Worm (Caenorhabditis elegans) whole organism, L4 larva: ENCODE measurements around the gene srw-33.
A peak's percentile ranks its signal among the peaks of the same experiment; 100 is the strongest.

Experiments
- F10B5.3 ChIP-seq: sonication (generic microtip); optimal IDR thresholded peaks from 2 replicates; lab custom pipeline; 2016; ENCODE audit warnings: mild to moderate bottlenecking, missing genetic modification characterization, missing compliant biosample characterization
- F26F4.8 ChIP-seq: fragments of 200-800 bp; sonication (Bioruptor generic); conservative IDR thresholded peaks from 2 replicates; pipeline ENCODE4 v1.3.6; 2022; ENCODE audit warnings: missing genetic modification characterization, missing compliant biosample characterization
- F37D6.2 ChIP-seq: sonication (generic microtip); optimal IDR thresholded peaks from 2 replicates; lab custom pipeline; 2016; ENCODE audit warnings: mild to moderate bottlenecking, missing genetic modification characterization, missing compliant biosample characterization
- T20F7.1 ChIP-seq: fragments of 200-800 bp; sonication (Bioruptor generic); optimal IDR thresholded peaks from 2 replicates; lab custom pipeline; 2018; ENCODE audit warnings: mild to moderate bottlenecking, missing genetic modification characterization, missing compliant biosample characterization
- T26A8.4 ChIP-seq: fragments of 200-800 bp; sonication (Bioruptor generic); IDR thresholded peaks from 2 replicates; pipeline ENCODE4 v1.3.6; 2022; ENCODE audit warnings: missing genetic modification characterization, missing compliant biosample characterization
- Y75B8A.6 ChIP-seq: fragments of 200-800 bp; sonication (Bioruptor generic); IDR thresholded peaks from 2 replicates; pipeline ENCODE4 v1.3.6; 2022; ENCODE audit warnings: missing genetic modification reagents, missing genetic modification characterization, missing compliant biosample characterization
- aha-1 ChIP-seq: fragments of 150-350 bp; peaks from one replicate; lab custom pipeline; 2014; ENCODE audit warnings: missing biosample characterization, missing genetic modification characterization
- aly-2 ChIP-seq: sonication (generic microtip); optimal IDR thresholded peaks from 2 replicates; lab custom pipeline; 2018; ENCODE audit warnings: missing biosample characterization, missing genetic modification characterization
- arid-1 ChIP-seq: fragments of 200-800 bp; sonication (Bioruptor generic); conservative IDR thresholded peaks from 2 replicates; pipeline ENCODE4 v1.3.6; 2022; ENCODE audit warnings: missing genetic modification reagents, missing genetic modification characterization, missing compliant biosample characterization
- ceh-44 ChIP-seq: fragments of 200-800 bp; sonication (Bioruptor generic); IDR thresholded peaks from 2 replicates; pipeline ENCODE4 v1.3.6; 2022; ENCODE audit warnings: missing genetic modification reagents, missing genetic modification characterization, missing compliant biosample characterization
- ceh-82 ChIP-seq: sonication (generic microtip); optimal IDR thresholded peaks from 2 replicates; lab custom pipeline; 2017; ENCODE audit warnings: missing biosample characterization, missing genetic modification characterization
- cey-2 ChIP-seq: sonication (generic microtip); optimal IDR thresholded peaks from 3 replicates; lab custom pipeline; 2017; ENCODE audit warnings: missing genetic modification characterization, mild to moderate bottlenecking, missing compliant biosample characterization, antibody characterized with exemption, borderline replicate concordance; ENCODE audit not compliant: insufficient read depth
- ctbp-1 ChIP-seq: fragments of 200-800 bp; sonication (Bioruptor generic); IDR thresholded peaks from 2 replicates; pipeline ENCODE4 v1.3.6; 2022; ENCODE audit warnings: missing genetic modification reagents, missing genetic modification characterization, missing compliant biosample characterization
- daf-12 ChIP-seq: fragments of 150-350 bp; optimal IDR thresholded peaks from 2 replicates; lab custom pipeline; 2014; ENCODE audit warnings: missing biosample characterization, missing genetic modification reagents, missing genetic modification characterization
- daf-16 ChIP-seq, 3 experiments: sonication (generic microtip); optimal IDR thresholded peaks; 2 replicates each; lab custom pipeline; 2016 to 2017; ENCODE audit warnings: missing genetic modification characterization in 3 of 3, missing genetic modification reagents in 3 of 3, mild to moderate bottlenecking in 2 of 3, missing compliant biosample characterization in 2 of 3, missing biosample characterization in 1 of 3, moderate library complexity in 1 of 3
- daf-8 ChIP-seq: fragments of 200-800 bp; sonication (Bioruptor generic); IDR thresholded peaks from 2 replicates; pipeline ENCODE4 v1.3.6; 2022; ENCODE audit warnings: missing genetic modification characterization, missing compliant biosample characterization
- dmd-6 ChIP-seq: fragments of 200-800 bp; sonication (Bioruptor generic); IDR thresholded peaks from 2 replicates; pipeline ENCODE4 v1.3.6; 2022; ENCODE audit warnings: missing genetic modification reagents, missing genetic modification characterization, missing compliant biosample characterization
- dmd-8 ChIP-seq: fragments of 200-800 bp; sonication (Bioruptor generic); IDR thresholded peaks from 2 replicates; pipeline ENCODE4 v1.3.6; 2022; ENCODE audit warnings: missing genetic modification characterization, missing compliant biosample characterization
- duxl-1 ChIP-seq: sonication (generic microtip); optimal IDR thresholded peaks from 2 replicates; lab custom pipeline; 2016; ENCODE audit warnings: mild to moderate bottlenecking, missing genetic modification characterization, moderate library complexity, missing compliant biosample characterization; ENCODE audit not compliant: poor library complexity
- dve-1 ChIP-seq: sonication (generic microtip); optimal IDR thresholded peaks from 2 replicates; lab custom pipeline; 2017; ENCODE audit warnings: antibody characterized with exemption, mild to moderate bottlenecking, missing genetic modification characterization, missing compliant biosample characterization; ENCODE audit not compliant: insufficient read depth
- egl-43 ChIP-seq: fragments of 200-800 bp; sonication (Bioruptor generic); IDR thresholded peaks from 2 replicates; pipeline ENCODE4 v1.3.6; 2022; ENCODE audit warnings: missing genetic modification reagents, missing genetic modification characterization, missing compliant biosample characterization
- hmg-1.1 ChIP-seq: fragments of 200-800 bp; sonication (Bioruptor generic); IDR thresholded peaks from 2 replicates; pipeline ENCODE4 v1.3.6; 2022; ENCODE audit warnings: missing genetic modification reagents, missing genetic modification characterization, missing compliant biosample characterization
- jun-1 ChIP-seq: fragments of 150-350 bp; optimal IDR thresholded peaks from 2 replicates; lab custom pipeline; 2014; ENCODE audit warnings: missing biosample characterization, missing genetic modification reagents, missing genetic modification characterization
- lir-3 ChIP-seq: sonication (generic microtip); optimal IDR thresholded peaks from 2 replicates; lab custom pipeline; 2016; ENCODE audit warnings: mild to moderate bottlenecking, missing genetic modification characterization, missing compliant biosample characterization
- madf-9 ChIP-seq: fragments of 200-800 bp; sonication (Bioruptor generic); conservative IDR thresholded peaks from 2 replicates; pipeline ENCODE4 v1.3.6; 2022; ENCODE audit warnings: missing genetic modification reagents, missing genetic modification characterization, missing compliant biosample characterization
- mdl-1 ChIP-seq, 2 experiments: fragments of 150-350 bp in 1 of 2; sonication (generic microtip) in 1 of 2; optimal IDR thresholded peaks; 2 replicates each; lab custom pipeline; 2014 to 2017; ENCODE audit warnings: missing biosample characterization in 2 of 2, missing genetic modification characterization in 2 of 2
- mep-1 ChIP-seq: fragments of 150-350 bp; sonication (generic microtip); optimal IDR thresholded peaks from 3 replicates; lab custom pipeline; 2014; ENCODE audit warnings: missing biosample characterization, missing genetic modification characterization
- mxl-2 ChIP-seq: fragments of 200-800 bp; sonication (Bioruptor generic); conservative IDR thresholded peaks from 2 replicates; pipeline ENCODE4 v1.3.6; 2022; ENCODE audit warnings: missing genetic modification reagents, missing genetic modification characterization, missing compliant biosample characterization
- nhr-11 ChIP-seq: fragments of 150-350 bp; optimal IDR thresholded peaks from 2 replicates; lab custom pipeline; 2014; ENCODE audit warnings: missing biosample characterization, missing genetic modification characterization
- nhr-111 ChIP-seq: fragments of 200-800 bp; sonication (Bioruptor generic); optimal IDR thresholded peaks from 2 replicates; lab custom pipeline; 2018; ENCODE audit warnings: mild to moderate bottlenecking, missing genetic modification characterization, missing compliant biosample characterization
- nhr-25 ChIP-seq: sonication (generic microtip); optimal IDR thresholded peaks from 2 replicates; lab custom pipeline; 2017; ENCODE audit warnings: missing genetic modification characterization, mild to moderate bottlenecking, missing compliant biosample characterization, antibody characterized with exemption, moderate library complexity, borderline replicate concordance; ENCODE audit not compliant: insufficient read depth
- nhr-28 ChIP-seq: fragments of 150-350 bp; optimal IDR thresholded peaks from 2 replicates; lab custom pipeline; 2014; ENCODE audit warnings: missing biosample characterization, missing genetic modification characterization
- nhr-41 ChIP-seq: fragments of 200-800 bp; sonication (Bioruptor generic); IDR thresholded peaks from 2 replicates; pipeline ENCODE4 v1.3.6; 2022; ENCODE audit warnings: missing genetic modification reagents, missing genetic modification characterization, missing compliant biosample characterization
- nhr-48 ChIP-seq: sonication (generic microtip); optimal IDR thresholded peaks from 2 replicates; lab custom pipeline; 2016; ENCODE audit warnings: mild to moderate bottlenecking, missing genetic modification characterization, missing compliant biosample characterization
- nhr-76 ChIP-seq: fragments of 150-350 bp; optimal IDR thresholded peaks from 2 replicates; lab custom pipeline; 2014; ENCODE audit warnings: missing biosample characterization, missing genetic modification characterization
- nhr-77 ChIP-seq: fragments of 150-350 bp; optimal IDR thresholded peaks from 2 replicates; lab custom pipeline; 2014; ENCODE audit warnings: missing biosample characterization, missing genetic modification characterization
- pqm-1 ChIP-seq: sonication (generic microtip); optimal IDR thresholded peaks from 2 replicates; lab custom pipeline; 2017; ENCODE audit warnings: missing biosample characterization, missing genetic modification characterization
- sdz-12 ChIP-seq: fragments of 200-800 bp; sonication (Bioruptor generic); optimal IDR thresholded peaks from 2 replicates; lab custom pipeline; 2018; ENCODE audit warnings: mild to moderate bottlenecking, missing genetic modification characterization, missing compliant biosample characterization
- skn-1 ChIP-seq: fragments of 150-350 bp; optimal IDR thresholded peaks from 2 replicates; lab custom pipeline; 2014; ENCODE audit warnings: missing biosample characterization, missing genetic modification characterization
- snpc-1.2 ChIP-seq: fragments of 200-800 bp; sonication (Bioruptor generic); IDR thresholded peaks from 2 replicates; pipeline ENCODE4 v1.3.6; 2022; ENCODE audit warnings: missing genetic modification reagents, missing genetic modification characterization, missing compliant biosample characterization
- spr-1 ChIP-seq: sonication (generic microtip); optimal IDR thresholded peaks from 2 replicates; lab custom pipeline; 2016; ENCODE audit warnings: mild to moderate bottlenecking, missing genetic modification characterization, missing compliant biosample characterization
- tag-97 ChIP-seq: fragments of 200-800 bp; sonication (Bioruptor generic); IDR thresholded peaks from 2 replicates; pipeline ENCODE4 v1.3.6; 2022; ENCODE audit warnings: missing genetic modification characterization, missing compliant biosample characterization
- zag-1 ChIP-seq: fragments of 150-350 bp; optimal IDR thresholded peaks from 2 replicates; lab custom pipeline; 2014; ENCODE audit warnings: missing biosample characterization, missing genetic modification characterization
- ztf-11 ChIP-seq: fragments of 150-350 bp; optimal IDR thresholded peaks from 2 replicates; lab custom pipeline; 2014; ENCODE audit warnings: missing biosample characterization, missing genetic modification characterization

The srw-33 gene

ce11 chrV:15436133-15436532 lies 15.2 kb downstream of the srw-33 start (continued):
- TF ChIP-seq T20F7.1: no peak
- no peak for TF ChIP-seq nhr-76 (tag; lab: Kevin White, UChicago)
- peak; percentile 72 for TF ChIP-seq nhr-28
- TF ChIP-seq ceh-82 (tag; lab: Kevin White, UChicago): no peak
- no peak for TF ChIP-seq hmg-1.1 (GFP tag; lab: Robert Waterston, UW)
- TF ChIP-seq ctbp-1 (GFP tag; lab: Robert Waterston, UW): no peak
- TF ChIP-seq F26F4.8: no peak
- no peak for TF ChIP-seq snpc-1.2 (GFP tag; lab: Robert Waterston, UW)
- TF ChIP-seq nhr-11 (tag; lab: Kevin White, UChicago): no peak
- TF ChIP-seq nhr-111: no peak
- no peak for TF ChIP-seq daf-12
- no peak for TF ChIP-seq T26A8.4 (GFP tag; lab: Robert Waterston, UW)
- no peak for TF ChIP-seq nhr-41 (GFP tag; lab: Robert Waterston, UW)
- peak; percentile 95; the same call in 1 of the 2 replicates for TF ChIP-seq dmd-6 (GFP tag; lab: Robert Waterston, UW)
- TF ChIP-seq spr-1 (tag; lab: Kevin White, UChicago): no peak
- no peak for TF ChIP-seq jun-1 (tag; lab: Kevin White, UChicago)
- no peak for TF ChIP-seq aha-1 (tag; lab: Kevin White, UChicago)
- no peak for TF ChIP-seq Y75B8A.6 (GFP tag; lab: Robert Waterston, UW)
- TF ChIP-seq mep-1: no peak
- TF ChIP-seq skn-1 (tag; lab: Kevin White, UChicago): no peak
- TF ChIP-seq F10B5.3 (tag; lab: Kevin White, UChicago): no peak
- peak; percentile 51 for TF ChIP-seq dve-1 (tag; lab: Kevin White, UChicago)
- no peak for TF ChIP-seq cey-2 (tag; lab: Kevin White, UChicago)
- no peak for TF ChIP-seq dmd-8 (GFP tag; lab: Robert Waterston, UW)
- peak; percentile 25 for TF ChIP-seq nhr-48
- no peak for TF ChIP-seq tag-97 (GFP tag; lab: Robert Waterston, UW)
- TF ChIP-seq daf-8 (GFP tag; lab: Robert Waterston, UW): no peak

- TF ChIP-seq pqm-1 (tag; lab: Kevin White, UChicago) (peak; percentile 57), daf-16 (GFP tag; optimal IDR thresholded peaks at IDR 0.05; lab: Kevin White, UChicago) (no peak), daf-16 (tag; optimal IDR thresholded peaks at IDR 0.05; lab: Kevin White, UChicago) (peak; percentile 53), Y75B8A.6 (GFP tag; lab: Robert Waterston, UW) (no peak)
Observed at ce11 chrV:15434647-15435046, 16.7 kb downstream of the srw-33 start.

ce11 chrV:15433654-15434053 lies 17.7 kb downstream of the srw-33 start:
- peak; percentile 38 for TF ChIP-seq aha-1 (tag; lab: Kevin White, UChicago)
- TF ChIP-seq mxl-2 (GFP tag; lab: Robert Waterston, UW): peak; percentile 56; the same call in 1 of the 2 replicates

- TF ChIP-seq arid-1 (GFP tag; lab: Robert Waterston, UW): no peak
- TF ChIP-seq mdl-1 (tag; optimal IDR thresholded peaks at IDR 0.05; lab: Kevin White, UChicago): no peak
- TF ChIP-seq nhr-25 (tag; lab: Kevin White, UChicago): no peak
- TF ChIP-seq daf-16 (GFP tag; optimal IDR thresholded peaks at IDR 0.05; lab: Kevin White, UChicago): no peak
- peak; percentile 97 for TF ChIP-seq daf-16 (tag; optimal IDR thresholded peaks at IDR 0.05; lab: Kevin White, UChicago)
- TF ChIP-seq sdz-12 (GFP tag; lab: Kevin White, UChicago): no peak
- no peak for TF ChIP-seq ceh-44
- TF ChIP-seq ceh-82 (tag; lab: Kevin White, UChicago): no peak
- TF ChIP-seq jun-1 (tag; lab: Kevin White, UChicago): no peak
- TF ChIP-seq zag-1 (tag; lab: Kevin White, UChicago): no peak
- no peak for TF ChIP-seq snpc-1.2 (GFP tag; lab: Robert Waterston, UW)
- peak; percentile 17 for TF ChIP-seq aha-1 (tag; lab: Kevin White, UChicago)
- no peak for TF ChIP-seq lir-3
- no peak for TF ChIP-seq F37D6.2 (tag; lab: Kevin White, UChicago)
- no peak for TF ChIP-seq egl-43 (GFP tag; lab: Robert Waterston, UW)
- TF ChIP-seq madf-9 (GFP tag; lab: Robert Waterston, UW): no peak
- no peak for TF ChIP-seq nhr-77 (tag; lab: Kevin White, UChicago)
- TF ChIP-seq mep-1: no peak
- no peak for TF ChIP-seq cey-2 (tag; lab: Kevin White, UChicago)
- peak; percentile 92 for TF ChIP-seq pqm-1 (tag; lab: Kevin White, UChicago)
- no peak for TF ChIP-seq T20F7.1
- TF ChIP-seq duxl-1 (tag; lab: Kevin White, UChicago): no peak
- TF ChIP-seq ztf-11 (tag; lab: Kevin White, UChicago): no peak
- peak; percentile 80 for TF ChIP-seq nhr-28
- peak; percentile 26 for TF ChIP-seq dve-1 (tag; lab: Kevin White, UChicago)
- no peak for TF ChIP-seq spr-1 (tag; lab: Kevin White, UChicago)
- no peak for TF ChIP-seq aly-2 (tag; lab: Kevin White, UChicago)
Observed at ce11 chrV:15432457-15432856, 18.9 kb downstream of the srw-33 start, which contains the start of gene T26H5.8. TSS of gene T26H5.8 (minus strand) at chrV:15432726.
